Worm (Caenorhabditis elegans) whole organism, L4 larva: ENCODE data around the gene clec-221.

Experiments used
- R02D3.7 ChIP-seq: fragments of 150-350 bp; sonication (generic microtip); optimal IDR thresholded peaks from 3 replicates; lab custom pipeline; 2014; ENCODE audit warnings: missing biosample characterization, missing genetic modification characterization
- T20F7.1 ChIP-seq: fragments of 200-800 bp; sonication (Bioruptor generic); optimal IDR thresholded peaks from 2 replicates; lab custom pipeline; 2018; ENCODE audit warnings: mild to moderate bottlenecking, missing genetic modification characterization, missing compliant biosample characterization
- T26A8.4 ChIP-seq: fragments of 200-800 bp; sonication (Bioruptor generic); IDR thresholded peaks from 2 replicates; pipeline ENCODE4 v1.3.6; 2022; ENCODE audit warnings: missing genetic modification characterization, missing compliant biosample characterization
- Y75B8A.6 ChIP-seq: fragments of 200-800 bp; sonication (Bioruptor generic); IDR thresholded peaks from 2 replicates; pipeline ENCODE4 v1.3.6; 2022; ENCODE audit warnings: missing genetic modification reagents, missing genetic modification characterization, missing compliant biosample characterization
- ZK337.2 ChIP-seq: fragments of 200-800 bp; sonication (Bioruptor generic); IDR thresholded peaks from 2 replicates; pipeline ENCODE4 v1.3.6; 2022; ENCODE audit warnings: missing genetic modification reagents, missing genetic modification characterization, missing compliant biosample characterization
- ZK546.5 ChIP-seq, 2 experiments: sonication (generic microtip); optimal IDR thresholded peaks; 2 replicates each; lab custom pipeline; 2017; ENCODE audit warnings: missing biosample characterization in 2 of 2, missing genetic modification characterization in 2 of 2
- ama-1 ChIP-seq: fragments of 150-350 bp; optimal IDR thresholded peaks from 2 replicates; lab custom pipeline; 2014; ENCODE audit warnings: inconsistent platforms, mixed read lengths
- attf-4 ChIP-seq: sonication (generic microtip); optimal IDR thresholded peaks from 3 replicates; lab custom pipeline; 2017; ENCODE audit warnings: missing biosample characterization, missing genetic modification characterization
- ceh-44 ChIP-seq: fragments of 200-800 bp; sonication (Bioruptor generic); IDR thresholded peaks from 2 replicates; pipeline ENCODE4 v1.3.6; 2022; ENCODE audit warnings: missing genetic modification reagents, missing genetic modification characterization, missing compliant biosample characterization
- ces-1 ChIP-seq: fragments of 150-350 bp; sonication (generic microtip); optimal IDR thresholded peaks from 4 replicates; lab custom pipeline; 2014; ENCODE audit warnings: missing biosample characterization, missing genetic modification reagents, missing genetic modification characterization
- cey-2 ChIP-seq: sonication (generic microtip); optimal IDR thresholded peaks from 3 replicates; lab custom pipeline; 2017; ENCODE audit warnings: missing genetic modification characterization, mild to moderate bottlenecking, missing compliant biosample characterization, antibody characterized with exemption, borderline replicate concordance; ENCODE audit not compliant: insufficient read depth
- ctbp-1 ChIP-seq: fragments of 200-800 bp; sonication (Bioruptor generic); IDR thresholded peaks from 2 replicates; pipeline ENCODE4 v1.3.6; 2022; ENCODE audit warnings: missing genetic modification reagents, missing genetic modification characterization, missing compliant biosample characterization
- daf-16 ChIP-seq, 3 experiments: sonication (generic microtip); optimal IDR thresholded peaks; 2 replicates each; lab custom pipeline; 2016 to 2017; ENCODE audit warnings: missing genetic modification characterization in 3 of 3, missing genetic modification reagents in 3 of 3, mild to moderate bottlenecking in 2 of 3, missing compliant biosample characterization in 2 of 3, missing biosample characterization in 1 of 3, moderate library complexity in 1 of 3
- daf-8 ChIP-seq: fragments of 200-800 bp; sonication (Bioruptor generic); IDR thresholded peaks from 2 replicates; pipeline ENCODE4 v1.3.6; 2022; ENCODE audit warnings: missing genetic modification characterization, missing compliant biosample characterization
- egl-43 ChIP-seq: fragments of 200-800 bp; sonication (Bioruptor generic); IDR thresholded peaks from 2 replicates; pipeline ENCODE4 v1.3.6; 2022; ENCODE audit warnings: missing genetic modification reagents, missing genetic modification characterization, missing compliant biosample characterization
- gei-8 ChIP-seq: fragments of 200-800 bp; sonication (Bioruptor generic); optimal IDR thresholded peaks from 2 replicates; lab custom pipeline; 2018; ENCODE audit warnings: mild to moderate bottlenecking, missing genetic modification characterization, missing compliant biosample characterization
- hmg-1.1 ChIP-seq: fragments of 200-800 bp; sonication (Bioruptor generic); IDR thresholded peaks from 2 replicates; pipeline ENCODE4 v1.3.6; 2022; ENCODE audit warnings: missing genetic modification reagents, missing genetic modification characterization, missing compliant biosample characterization
- jun-1 ChIP-seq: fragments of 150-350 bp; optimal IDR thresholded peaks from 2 replicates; lab custom pipeline; 2014; ENCODE audit warnings: missing biosample characterization, missing genetic modification reagents, missing genetic modification characterization
- lin-15B ChIP-seq: fragments of 150-350 bp; sonication (generic microtip); optimal IDR thresholded peaks from 3 replicates; lab custom pipeline; 2014; ENCODE audit warnings: missing biosample characterization, missing genetic modification characterization
- lin-29 ChIP-seq: fragments of 200-800 bp; sonication (Bioruptor generic); IDR thresholded peaks from 2 replicates; pipeline ENCODE4 v1.3.6; 2022; ENCODE audit warnings: missing genetic modification reagents, missing genetic modification characterization, missing compliant biosample characterization
- lin-38 ChIP-seq: fragments of 200-800 bp; sonication (Bioruptor generic); IDR thresholded peaks from 2 replicates; pipeline ENCODE4 v1.3.6; 2022; ENCODE audit warnings: missing genetic modification reagents, missing genetic modification characterization, missing compliant biosample characterization
- lin-39 ChIP-seq: fragments of 150-350 bp; optimal IDR thresholded peaks from 2 replicates; lab custom pipeline; 2014; ENCODE audit warnings: missing biosample characterization, missing genetic modification reagents, missing genetic modification characterization
- mdl-1 ChIP-seq, 2 experiments: fragments of 150-350 bp in 1 of 2; sonication (generic microtip) in 1 of 2; optimal IDR thresholded peaks; 2 replicates each; lab custom pipeline; 2014 to 2017; ENCODE audit warnings: missing biosample characterization in 2 of 2, missing genetic modification characterization in 2 of 2
- mdt-29 ChIP-seq: fragments of 200-800 bp; sonication (Bioruptor generic); IDR thresholded peaks from 2 replicates; pipeline ENCODE4 v1.3.6; 2022; ENCODE audit warnings: missing genetic modification reagents, missing genetic modification characterization, missing compliant biosample characterization
- mxl-2 ChIP-seq: fragments of 200-800 bp; sonication (Bioruptor generic); conservative IDR thresholded peaks from 2 replicates; pipeline ENCODE4 v1.3.6; 2022; ENCODE audit warnings: missing genetic modification reagents, missing genetic modification characterization, missing compliant biosample characterization
- nhr-111 ChIP-seq: fragments of 200-800 bp; sonication (Bioruptor generic); optimal IDR thresholded peaks from 2 replicates; lab custom pipeline; 2018; ENCODE audit warnings: mild to moderate bottlenecking, missing genetic modification characterization, missing compliant biosample characterization
- nhr-41 ChIP-seq: fragments of 200-800 bp; sonication (Bioruptor generic); IDR thresholded peaks from 2 replicates; pipeline ENCODE4 v1.3.6; 2022; ENCODE audit warnings: missing genetic modification reagents, missing genetic modification characterization, missing compliant biosample characterization
- nhr-48 ChIP-seq: sonication (generic microtip); optimal IDR thresholded peaks from 2 replicates; lab custom pipeline; 2016; ENCODE audit warnings: mild to moderate bottlenecking, missing genetic modification characterization, missing compliant biosample characterization
- nhr-6 ChIP-seq: fragments of 150-350 bp; optimal IDR thresholded peaks from 2 replicates; lab custom pipeline; 2014; ENCODE audit warnings: missing biosample characterization, missing genetic modification characterization
- nhr-76 ChIP-seq: fragments of 150-350 bp; optimal IDR thresholded peaks from 2 replicates; lab custom pipeline; 2014; ENCODE audit warnings: missing biosample characterization, missing genetic modification characterization
- nhr-77 ChIP-seq: fragments of 150-350 bp; optimal IDR thresholded peaks from 2 replicates; lab custom pipeline; 2014; ENCODE audit warnings: missing biosample characterization, missing genetic modification characterization
- php-3 ChIP-seq: fragments of 200-800 bp; sonication (Bioruptor generic); IDR thresholded peaks from 2 replicates; pipeline ENCODE4 v1.3.6; 2022; ENCODE audit warnings: missing genetic modification reagents, missing genetic modification characterization, missing compliant biosample characterization
- rbr-2 ChIP-seq: sonication (generic microtip); optimal IDR thresholded peaks from 2 replicates; lab custom pipeline; 2016; ENCODE audit warnings: missing genotype, missing genetic modification characterization, missing compliant biosample characterization
- saeg-2 ChIP-seq: fragments of 200-800 bp; sonication (Bioruptor generic); IDR thresholded peaks from 2 replicates; pipeline ENCODE4 v1.3.6; 2022; ENCODE audit warnings: missing genetic modification reagents, missing genetic modification characterization, missing compliant biosample characterization
- skn-1 ChIP-seq: fragments of 150-350 bp; optimal IDR thresholded peaks from 2 replicates; lab custom pipeline; 2014; ENCODE audit warnings: missing biosample characterization, missing genetic modification characterization
- snpc-1.2 ChIP-seq: fragments of 200-800 bp; sonication (Bioruptor generic); IDR thresholded peaks from 2 replicates; pipeline ENCODE4 v1.3.6; 2022; ENCODE audit warnings: missing genetic modification reagents, missing genetic modification characterization, missing compliant biosample characterization
- unc-62 ChIP-seq, 3 experiments: fragments of 150-350 bp in 1 of 3; sonication (generic microtip); optimal IDR thresholded peaks in 2 of 3; peaks in 1 of 3; 1 replicate in 1 of 3; 2 replicates in 2 of 3; lab custom pipeline; 2014 to 2017; ENCODE audit warnings: missing biosample characterization in 3 of 3, missing genetic modification characterization in 3 of 3, missing genetic modification reagents in 3 of 3, missing genotype in 1 of 3
- zfp-3 ChIP-seq: fragments of 200-800 bp; sonication (Bioruptor generic); conservative IDR thresholded peaks from 2 replicates; pipeline ENCODE4 v1.3.6; 2022; ENCODE audit warnings: missing genetic modification reagents, missing genetic modification characterization, missing compliant biosample characterization
- zip-11 ChIP-seq: fragments of 200-800 bp; sonication (Bioruptor generic); IDR thresholded peaks from 2 replicates; pipeline ENCODE4 v1.3.6; 2022; ENCODE audit warnings: missing genetic modification characterization, missing compliant biosample characterization
- zip-2 ChIP-seq: fragments of 150-350 bp; optimal IDR thresholded peaks from 2 replicates; lab custom pipeline; 2014; ENCODE audit warnings: missing biosample characterization, missing genetic modification characterization

The clec-221 gene

DNA sequence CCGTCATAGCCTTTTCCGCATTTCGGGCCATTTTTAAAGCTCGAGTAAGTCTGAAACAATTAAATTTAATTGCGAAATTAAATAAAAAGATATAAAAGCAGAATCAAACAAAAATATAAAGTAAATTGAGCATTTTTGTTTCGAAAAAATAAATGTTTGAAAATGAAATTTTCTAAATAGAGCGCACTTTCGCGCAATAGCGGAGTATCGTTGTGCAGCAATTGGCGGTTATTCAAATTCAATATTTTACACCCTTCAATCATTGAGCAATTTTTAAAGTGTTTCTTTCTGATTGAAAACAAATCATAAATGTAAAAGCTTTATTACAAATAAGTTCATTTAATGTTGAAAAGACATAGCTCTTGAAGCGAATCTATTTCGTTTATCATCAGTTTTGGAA, 46.4 kb upstream of the clec-221 start, which contains the start of gene isy-1 (continued):
- no peak for TF ChIP-seq gei-8 (GFP tag; lab: Kevin White, UChicago)
- TF ChIP-seq nhr-111 (GFP tag; lab: Kevin White, UChicago), result no peak
- TF ChIP-seq cey-2 (tag; lab: Kevin White, UChicago), result no peak
- peak; percentile 32 for TF ChIP-seq ces-1 (GFP tag; lab: Kevin White, UChicago)
- no peak for TF ChIP-seq lin-39
- TF ChIP-seq nhr-77 (tag; lab: Kevin White, UChicago), result peak; percentile 60
- no peak for TF ChIP-seq zip-11 (GFP tag; lab: Robert Waterston, UW)
- TF ChIP-seq unc-62 (GFP tag; optimal IDR thresholded peaks at IDR 0.05 in 1 of 2; lab: Kevin White, UChicago), result no peak
- no peak for TF ChIP-seq unc-62 (tag; optimal IDR thresholded peaks at IDR 0.05; lab: Kevin White, UChicago)
- no peak for TF ChIP-seq daf-16 (GFP tag; optimal IDR thresholded peaks at IDR 0.05; lab: Kevin White, UChicago)
- peak; percentile 19 for TF ChIP-seq daf-16 (tag; optimal IDR thresholded peaks at IDR 0.05; lab: Kevin White, UChicago)
- TF ChIP-seq php-3 (GFP tag; lab: Robert Waterston, UW), result no peak
- no peak for TF ChIP-seq ama-1
- no peak for TF ChIP-seq T26A8.4 (GFP tag; lab: Robert Waterston, UW)
- no peak for TF ChIP-seq mdl-1 (tag; optimal IDR thresholded peaks at IDR 0.05; lab: Kevin White, UChicago)
- no peak for TF ChIP-seq nhr-48
- TF ChIP-seq lin-29 (GFP tag; lab: Robert Waterston, UW), result no peak
- no peak for TF ChIP-seq egl-43 (GFP tag; lab: Robert Waterston, UW)
- peak; percentile 89 for TF ChIP-seq lin-38 (GFP tag; lab: Robert Waterston, UW)
- peak; percentile 96 for TF ChIP-seq T20F7.1 (GFP tag; lab: Kevin White, UChicago)
- peak; percentile 70 for TF ChIP-seq nhr-6 (tag; lab: Kevin White, UChicago)
- peak; percentile 16 for TF ChIP-seq rbr-2 (tag; lab: Kevin White, UChicago)
- no peak for TF ChIP-seq mdt-29 (GFP tag; lab: Robert Waterston, UW)
- no peak for TF ChIP-seq ZK337.2 (GFP tag; lab: Robert Waterston, UW)

DNA sequence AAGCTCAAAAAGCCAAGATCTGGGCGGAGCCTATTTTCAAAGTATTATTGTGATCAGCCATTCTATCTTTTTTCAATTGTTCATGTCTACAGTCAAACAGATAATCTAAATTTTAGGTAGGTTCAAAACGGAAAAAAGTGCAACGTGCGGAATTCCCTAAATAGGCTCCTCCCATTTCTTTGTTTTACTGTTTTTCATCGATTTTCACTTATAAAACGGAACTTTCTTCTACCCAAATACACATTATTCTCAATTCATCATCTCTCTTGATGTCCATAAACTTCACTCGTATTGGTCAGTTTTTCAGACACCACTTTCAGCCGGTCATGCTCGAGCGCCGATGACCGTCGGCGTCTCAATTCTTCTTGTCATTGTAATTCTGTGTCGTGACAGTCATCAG, 44.6 kb upstream of the clec-221 start, which contains the start of gene F53B7.7:
Gene F53B7.7, plus strand, starts transcription at position 301 of the 400 bp plus-strand sequence.
- TF ChIP-seq daf-8 (no peak), cey-2 (tag; lab: Kevin White, UChicago) (no peak), zip-2 (tag; lab: Kevin White, UChicago) (no peak), nhr-41 (GFP tag; lab: Robert Waterston, UW) (no peak), jun-1 (tag; lab: Kevin White, UChicago) (no peak), R02D3.7 (tag; lab: Kevin White, UChicago) (no peak), zip-11 (GFP tag; lab: Robert Waterston, UW) (no peak), ctbp-1 (GFP tag; lab: Robert Waterston, UW) (no peak), ZK546.5 (tag; optimal IDR thresholded peaks at IDR 0.05; lab: Kevin White, UChicago) (no peak), gei-8 (GFP tag; lab: Kevin White, UChicago) (no peak), lin-15B (tag; lab: Kevin White, UChicago) (no peak)

DNA sequence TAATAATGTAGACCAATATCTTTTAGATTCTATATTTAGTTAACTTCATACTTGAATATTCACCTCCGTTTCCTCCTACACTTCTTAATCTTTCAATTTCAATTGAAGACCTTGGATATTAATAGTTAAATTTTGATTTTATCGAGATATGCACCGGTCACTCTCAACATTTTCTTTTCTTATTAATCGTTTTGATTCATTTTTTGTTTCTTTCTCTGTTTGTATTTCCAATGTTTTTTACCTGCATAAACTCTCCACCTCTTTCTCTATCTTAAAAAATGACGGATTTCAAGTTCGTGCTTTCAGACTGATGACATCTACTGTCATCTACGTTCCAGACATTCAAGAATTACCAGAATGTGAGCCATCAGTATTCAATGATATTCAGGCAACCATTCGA, 37.6 kb upstream of the clec-221 start, which contains the start of gene frpr-9:
Gene frpr-9, plus strand, starts transcription at position 301 of the 400 bp plus-strand sequence.
- TF ChIP-seq nhr-76 (tag; lab: Kevin White, UChicago), result no peak
- no peak for TF ChIP-seq T26A8.4 (GFP tag; lab: Robert Waterston, UW)
- no peak for TF ChIP-seq lin-29 (GFP tag; lab: Robert Waterston, UW)
- TF ChIP-seq skn-1, result no peak
- TF ChIP-seq daf-8, result no peak
- TF ChIP-seq hmg-1.1, result no peak
- TF ChIP-seq attf-4, result no peak
- no peak for TF ChIP-seq nhr-41 (GFP tag; lab: Robert Waterston, UW)
- TF ChIP-seq mxl-2 (GFP tag; lab: Robert Waterston, UW), result no peak
- TF ChIP-seq ceh-44 (GFP tag; lab: Robert Waterston, UW), result no peak
- TF ChIP-seq zip-11 (GFP tag; lab: Robert Waterston, UW), result no peak
- TF ChIP-seq snpc-1.2 (GFP tag; lab: Robert Waterston, UW), result no peak
- TF ChIP-seq daf-16 (GFP tag; optimal IDR thresholded peaks at IDR 0.05; lab: Kevin White, UChicago), result no peak
- TF ChIP-seq daf-16 (tag; optimal IDR thresholded peaks at IDR 0.05; lab: Kevin White, UChicago), result no peak
- no peak for TF ChIP-seq saeg-2 (GFP tag; lab: Robert Waterston, UW)
- no peak for TF ChIP-seq Y75B8A.6 (GFP tag; lab: Robert Waterston, UW)
- no peak for TF ChIP-seq jun-1 (tag; lab: Kevin White, UChicago)
- no peak for TF ChIP-seq lin-38 (GFP tag; lab: Robert Waterston, UW)
- TF ChIP-seq zfp-3 (GFP tag; lab: Robert Waterston, UW), result no peak
